Fruit fly (Drosophila melanogaster) whole organism, pupa: Measurements from ENCODE around the gene barr.

Source experiments
- CG10348 ChIP-seq: fragments of 200-800 bp; sonication (Bioruptor generic); IDR thresholded peaks from 2 replicates; pipeline ENCODE4 v1.3.6; 2022; ENCODE audit warnings: missing biosample characterization, missing genetic modification characterization
- CG15710 ChIP-seq: fragments of 200-800 bp; sonication (Bioruptor generic); optimal IDR thresholded peaks from 2 replicates; lab custom pipeline; 2018; ENCODE audit warnings: missing biosample characterization, mild to moderate bottlenecking, missing genetic modification characterization, moderate library complexity
- CG17806 ChIP-seq: fragments of 200-800 bp; sonication (Bioruptor generic); optimal IDR thresholded peaks from 2 replicates; lab custom pipeline; 2018; ENCODE audit warnings: missing biosample characterization, mild to moderate bottlenecking, missing genetic modification characterization, moderate library complexity
- CG4496 ChIP-seq: fragments of 200-800 bp; sonication (Bioruptor generic); IDR thresholded peaks from 3 replicates; pipeline ENCODE4 v1.3.6; 2022; ENCODE audit warnings: missing biosample characterization, missing genetic modification characterization
- D1 ChIP-seq: fragments of 200-800 bp; sonication (Bioruptor generic); optimal IDR thresholded peaks from 2 replicates; lab custom pipeline; 2018; ENCODE audit warnings: missing biosample characterization, mild to moderate bottlenecking, missing genetic modification characterization, moderate library complexity
- Pif1B ChIP-seq: fragments of 200-800 bp; sonication (Bioruptor generic); optimal IDR thresholded peaks from 3 replicates; lab custom pipeline; 2016; ENCODE audit warnings: missing biosample characterization, missing genetic modification characterization
- fd96Ca ChIP-seq: fragments of 200-800 bp; sonication (Bioruptor generic); IDR thresholded peaks from 3 replicates; pipeline ENCODE4 v1.3.6; 2022; ENCODE audit warnings: missing biosample characterization, missing genetic modification characterization
- gl ChIP-seq: fragments of 200-800 bp; sonication (Bioruptor generic); optimal IDR thresholded peaks from 2 replicates; lab custom pipeline; 2018; ENCODE audit warnings: missing biosample characterization, mild to moderate bottlenecking, missing genetic modification characterization

DNA sequence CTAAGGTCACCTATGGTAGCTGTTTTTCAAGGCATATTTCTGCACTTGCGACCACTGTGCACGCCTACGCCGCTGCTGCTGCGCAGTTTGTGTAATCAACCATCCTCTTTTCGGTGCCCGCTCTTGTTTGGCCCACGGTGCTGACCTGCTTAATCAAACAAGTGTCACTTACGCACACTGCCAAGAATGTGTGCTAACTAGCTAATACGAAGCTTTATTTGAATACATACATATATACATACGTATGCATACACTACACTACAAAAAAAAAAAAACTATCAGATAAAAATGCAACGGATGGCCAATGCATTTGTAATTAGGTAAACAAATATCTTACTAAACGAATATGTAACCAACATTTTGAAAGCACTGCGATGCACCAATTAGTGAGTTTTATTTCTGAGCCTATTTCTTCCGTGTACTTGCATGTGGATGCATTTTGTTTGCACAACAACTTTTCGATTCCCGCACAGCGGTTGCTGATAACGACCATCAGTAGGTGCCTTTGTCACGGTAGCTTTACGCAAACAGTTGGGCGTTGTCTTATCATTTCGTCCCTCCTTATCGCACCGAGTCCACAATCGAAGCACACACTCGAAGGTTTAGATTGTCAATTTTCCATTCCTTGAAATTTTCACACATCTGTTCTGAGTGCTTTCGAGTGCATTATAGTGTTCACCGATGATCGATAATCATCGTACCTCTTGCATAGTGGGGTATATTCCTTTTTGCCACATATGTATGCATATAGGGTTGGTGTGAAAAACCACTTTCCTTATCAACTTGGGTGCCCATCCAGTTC is 25.3 kb upstream of the barr start:
- TF ChIP-seq CG10348 (GFP tag; lab: Robert Waterston, UW): peak; percentile 93
- peak; percentile 92 for TF ChIP-seq Pif1B (GFP tag; lab: Kevin White, UChicago)
- TF ChIP-seq CG17806 (tag; lab: Kevin White, UChicago): peak; percentile 90
- TF ChIP-seq fd96Ca: peak; percentile 94
- TF ChIP-seq CG4496 (GFP tag; lab: Robert Waterston, UW): peak; percentile 98
- peak; percentile 78 for TF ChIP-seq D1
- TF ChIP-seq gl (tag; lab: Kevin White, UChicago): peak; percentile 56
- TF ChIP-seq CG15710 (tag; lab: Kevin White, UChicago): peak; percentile 74
